Worm (Caenorhabditis elegans): ENCODE data around the gene C31H2.3.

The C31H2.3 gene

ce11 chrX:5154278-5154677 lies at the start of gene C31H2.3:
C31H2.3 (minus strand) TSS chrX:5154378.
- TF ChIP-seq unc-62 (GFP tag; optimal IDR thresholded peaks at IDR 0.05) (no peak), sptf-1 (tag; optimal IDR thresholded peaks at IDR 0.05) (no peak), ces-1 (GFP tag; optimal IDR thresholded peaks at IDR 0.05) (no peak), ceh-39 (tag; optimal IDR thresholded peaks at IDR 0.05) (no peak), pha-4 (tag; optimal IDR thresholded peaks at IDR 0.05) (no peak), ceh-83 (GFP tag; optimal IDR thresholded peaks at IDR 0.05) (no peak), lsy-2 (tag; optimal IDR thresholded peaks at IDR 0.05) (no peak)

- no peak for TF ChIP-seq ceh-83 (GFP tag; optimal IDR thresholded peaks at IDR 0.05)
- no peak for TF ChIP-seq nhr-2 (tag; optimal IDR thresholded peaks at IDR 0.05)
- TF ChIP-seq elt-1 (tag; optimal IDR thresholded peaks at IDR 0.05; ENCODE audit: borderline replicate concordance, insufficient read depth) = no peak
- TF ChIP-seq cnd-1 (tag; optimal IDR thresholded peaks at IDR 0.05) = no peak
- TF ChIP-seq flh-1 (GFP tag; optimal IDR thresholded peaks at IDR 0.05) = no peak
- no peak for TF ChIP-seq tbx-8 (GFP tag; optimal IDR thresholded peaks at IDR 0.05)
- TF ChIP-seq ces-1 (GFP tag; optimal IDR thresholded peaks at IDR 0.05) = no peak
- no peak for TF ChIP-seq ztf-11 (tag; optimal IDR thresholded peaks at IDR 0.05)
- no peak for TF ChIP-seq mls-2 (tag; optimal IDR thresholded peaks at IDR 0.05)
- TF ChIP-seq mep-1 (tag; optimal IDR thresholded peaks at IDR 0.05) = no peak
- TF ChIP-seq snpc-4 (tag; optimal IDR thresholded peaks at IDR 0.05) = no peak
- TF ChIP-seq sem-2 (GFP tag; optimal IDR thresholded peaks at IDR 0.05) = no peak
- TF ChIP-seq lin-13 (tag; optimal IDR thresholded peaks at IDR 0.05) = no peak
- no peak for TF ChIP-seq mab-5 (tag; optimal IDR thresholded peaks at IDR 0.05)
- TF ChIP-seq lsy-2 (tag; optimal IDR thresholded peaks at IDR 0.05) = no peak
- TF ChIP-seq zip-8 (tag; optimal IDR thresholded peaks at IDR 0.05) = no peak
- TF ChIP-seq nhr-76 (tag; optimal IDR thresholded peaks at IDR 0.05) = no peak
Observed at ce11 chrX:5202923-5203322, 48.7 kb upstream of the C31H2.3 start.

ce11 chrX:5202399-5202798 lies 48.2 kb upstream of the C31H2.3 start:
- no peak for TF ChIP-seq flh-1 (GFP tag; optimal IDR thresholded peaks at IDR 0.05)
- TF ChIP-seq M03D4.4 (tag; optimal IDR thresholded peaks at IDR 0.05) = no peak
- TF ChIP-seq pha-4 (tag; optimal IDR thresholded peaks at IDR 0.05) = no peak
- TF ChIP-seq lin-32 (GFP tag; optimal IDR thresholded peaks at IDR 0.05) = no peak
- TF ChIP-seq elt-3 (tag; optimal IDR thresholded peaks at IDR 0.05) = no peak
- TF ChIP-seq nhr-76 (tag; optimal IDR thresholded peaks at IDR 0.05) = no peak
- no peak for TF ChIP-seq hlh-1 (tag; optimal IDR thresholded peaks at IDR 0.05)
- no peak for TF ChIP-seq lsy-2 (tag; optimal IDR thresholded peaks at IDR 0.05)
- TF ChIP-seq ceh-39 (tag; optimal IDR thresholded peaks at IDR 0.05) = no peak
- no peak for TF ChIP-seq cnd-1 (tag; optimal IDR thresholded peaks at IDR 0.05)
- TF ChIP-seq ces-1 (GFP tag; optimal IDR thresholded peaks at IDR 0.05) = no peak
- TF ChIP-seq nhr-12 (tag; optimal IDR thresholded peaks at IDR 0.05) = no peak
- TF ChIP-seq unc-120 (tag; optimal IDR thresholded peaks at IDR 0.05; ENCODE audit: poor library complexity, severe bottlenecking) = no peak

ce11 chrX:5201860-5202259 lies 47.7 kb upstream of the C31H2.3 start:
- TF ChIP-seq nhr-2 (tag; optimal IDR thresholded peaks at IDR 0.05) (no peak), mab-5 (tag; optimal IDR thresholded peaks at IDR 0.05) (no peak), mls-2 (tag; optimal IDR thresholded peaks at IDR 0.05) (no peak), cnd-1 (tag; optimal IDR thresholded peaks at IDR 0.05) (no peak), snpc-4 (tag; optimal IDR thresholded peaks at IDR 0.05) (no peak), sem-2 (GFP tag; optimal IDR thresholded peaks at IDR 0.05) (no peak), unc-62 (GFP tag; optimal IDR thresholded peaks at IDR 0.05) (no peak), zip-8 (tag; optimal IDR thresholded peaks at IDR 0.05) (no peak), elt-1 (tag; optimal IDR thresholded peaks at IDR 0.05; ENCODE audit: borderline replicate concordance, insufficient read depth) (no peak), sptf-1 (tag; optimal IDR thresholded peaks at IDR 0.05) (no peak), nhr-12 (tag; optimal IDR thresholded peaks at IDR 0.05) (no peak), M03D4.4 (tag; optimal IDR thresholded peaks at IDR 0.05) (no peak), lsy-2 (tag; optimal IDR thresholded peaks at IDR 0.05) (no peak), elt-3 (tag; optimal IDR thresholded peaks at IDR 0.05) (no peak), flh-1 (GFP tag; optimal IDR thresholded peaks at IDR 0.05) (no peak), unc-39 (tag; optimal IDR thresholded peaks at IDR 0.05) (no peak)

ce11 chrX:5199825-5200373 lies 45.7 kb upstream of the C31H2.3 start:
- no peak for TF ChIP-seq ceh-39 (tag; optimal IDR thresholded peaks at IDR 0.05)
- no peak for TF ChIP-seq nhr-2 (tag; optimal IDR thresholded peaks at IDR 0.05)
- TF ChIP-seq hlh-1 (tag; optimal IDR thresholded peaks at IDR 0.05) = peak; percentile 59
- TF ChIP-seq unc-62 (GFP tag; optimal IDR thresholded peaks at IDR 0.05) = peak; percentile 35
- TF ChIP-seq lin-32 (GFP tag; optimal IDR thresholded peaks at IDR 0.05) = no peak
- TF ChIP-seq cnd-1 (tag; optimal IDR thresholded peaks at IDR 0.05) = no peak
- no peak for TF ChIP-seq ces-1 (GFP tag; optimal IDR thresholded peaks at IDR 0.05)
- TF ChIP-seq mab-5 (tag; optimal IDR thresholded peaks at IDR 0.05) = no peak
